Worm (Caenorhabditis elegans) whole organism, midembryonic: ENCODE measurements around the gene hhat-1.

Experiments used
- T22C8.4 ChIP-seq: fragments of 200-800 bp; sonication (Bioruptor generic); IDR thresholded peaks from 2 replicates; pipeline ENCODE4 v1.3.6; 2022; ENCODE audit warnings: missing genetic modification characterization, missing compliant biosample characterization
- cog-1 ChIP-seq: sonication (generic microtip); optimal IDR thresholded peaks from 2 replicates; lab custom pipeline; 2016; ENCODE audit warnings: missing genetic modification characterization, missing compliant biosample characterization
- flt-1 ChIP-seq: fragments of 200-800 bp; sonication (Bioruptor generic); IDR thresholded peaks from 2 replicates; pipeline ENCODE4 v1.3.6; 2022; ENCODE audit warnings: missing genetic modification characterization, missing compliant biosample characterization
- klf-2 ChIP-seq: fragments of 200-800 bp; sonication (Bioruptor generic); conservative IDR thresholded peaks from 2 replicates; pipeline ENCODE4 v1.3.6; 2022; ENCODE audit warnings: missing genetic modification reagents, missing genetic modification characterization, missing compliant biosample characterization
- med-1 ChIP-seq: sonication (generic microtip); optimal IDR thresholded peaks from 2 replicates; lab custom pipeline; 2017; ENCODE audit warnings: missing genetic modification characterization, mild to moderate bottlenecking, missing compliant biosample characterization, antibody characterized with exemption, missing genetic modification reagents; ENCODE audit not compliant: insufficient read depth
- ref-1 ChIP-seq: fragments of 200-800 bp; sonication (Bioruptor generic); conservative IDR thresholded peaks from 2 replicates; pipeline ENCODE4 v1.3.6; 2022; ENCODE audit warnings: missing genetic modification reagents, missing genetic modification characterization, missing compliant biosample characterization
- tab-1 ChIP-seq: fragments of 200-800 bp; sonication (Bioruptor generic); IDR thresholded peaks from 2 replicates; pipeline ENCODE4 v1.3.6; 2022; ENCODE audit warnings: missing genetic modification characterization, missing compliant biosample characterization
- ztf-23 ChIP-seq: fragments of 200-800 bp; sonication (Bioruptor generic); IDR thresholded peaks from 2 replicates; pipeline ENCODE4 v1.3.6; 2022; ENCODE audit warnings: missing genetic modification reagents, missing genetic modification characterization, missing compliant biosample characterization
- ztf-29 ChIP-seq: fragments of 200-800 bp; sonication (Bioruptor generic); IDR thresholded peaks from 2 replicates; pipeline ENCODE4 v1.3.6; 2022; ENCODE audit warnings: missing genetic modification reagents, missing genetic modification characterization, missing compliant biosample characterization

Gene hhat-1

ce11 chrII:14678157-14678556 is at the start of gene hhat-1:
TSS of gene hhat-1 (plus strand) at chrII:14678457.
- TF ChIP-seq ref-1 = no peak
- no peak for TF ChIP-seq klf-2 (GFP tag; lab: Robert Waterston, UW)
- no peak for TF ChIP-seq ztf-29

- TF ChIP-seq med-1 = no peak
- no peak for TF ChIP-seq tab-1 (GFP tag; lab: Robert Waterston, UW)
- no peak for TF ChIP-seq flt-1 (GFP tag; lab: Robert Waterston, UW)
- no peak for TF ChIP-seq cog-1 (tag; lab: Kevin White, UChicago)
- no peak for TF ChIP-seq ref-1
- no peak for TF ChIP-seq ztf-29
- TF ChIP-seq T22C8.4 (GFP tag; lab: Robert Waterston, UW) = no peak
- no peak for TF ChIP-seq klf-2 (GFP tag; lab: Robert Waterston, UW)
- TF ChIP-seq ztf-23 (GFP tag; lab: Robert Waterston, UW) = no peak
Observed at ce11 chrII:14632823-14633222, 45.4 kb upstream of the hhat-1 start, which contains the start of gene C38C6.3. TSS of gene C38C6.3 (plus strand) at chrII:14633123.

- no peak for TF ChIP-seq tab-1 (GFP tag; lab: Robert Waterston, UW)
- TF ChIP-seq cog-1 (tag; lab: Kevin White, UChicago) = no peak
- TF ChIP-seq med-1 = no peak
- TF ChIP-seq klf-2 (GFP tag; lab: Robert Waterston, UW) = no peak
- TF ChIP-seq T22C8.4 (GFP tag; lab: Robert Waterston, UW) = no peak
- no peak for TF ChIP-seq ztf-23 (GFP tag; lab: Robert Waterston, UW)
- TF ChIP-seq ref-1 = no peak
- TF ChIP-seq flt-1 (GFP tag; lab: Robert Waterston, UW) = no peak
- no peak for TF ChIP-seq ztf-29
Observed at ce11 chrII:14634042-14634441, 44.2 kb upstream of the hhat-1 start.

- TF ChIP-seq T22C8.4 (GFP tag; lab: Robert Waterston, UW) (peak; percentile 84), klf-2 (GFP tag; lab: Robert Waterston, UW) (peak; percentile 78; the same call in 1 of the 2 replicates), cog-1 (tag; lab: Kevin White, UChicago) (no peak), ztf-23 (GFP tag; lab: Robert Waterston, UW) (peak; percentile 82), ref-1 (peak; percentile 66), ztf-29 (peak; percentile 82), flt-1 (GFP tag; lab: Robert Waterston, UW) (peak; percentile 84), tab-1 (GFP tag; lab: Robert Waterston, UW) (peak; percentile 89), med-1 (peak; percentile 3)
Observed at ce11 chrII:14635179-14635578, 43.1 kb upstream of the hhat-1 start.

- TF ChIP-seq tab-1 (GFP tag; lab: Robert Waterston, UW) (peak; percentile 10; the same call in 1 of the 2 replicates), T22C8.4 (GFP tag; lab: Robert Waterston, UW) (0 out of 2 replicates have a peak, but pooled peaks have one; percentile 26), flt-1 (GFP tag; lab: Robert Waterston, UW) (peak; percentile 75)
Observed at ce11 chrII:14635895-14636294, 42.4 kb upstream of the hhat-1 start.

- TF ChIP-seq tab-1 (GFP tag; lab: Robert Waterston, UW) = no peak
Observed at ce11 chrII:14636737-14637136, 41.5 kb upstream of the hhat-1 start, which contains the start of gene sre-13. TSS of gene sre-13 (minus strand) at chrII:14636837.

ce11 chrII:14641387-14641786 is 36.9 kb upstream of the hhat-1 start:
- TF ChIP-seq tab-1 (GFP tag; lab: Robert Waterston, UW) (0 out of 2 replicates have a peak, but pooled peaks have one; percentile 52), flt-1 (GFP tag; lab: Robert Waterston, UW) (peak; percentile 47; the same call in 1 of the 2 replicates)

ce11 chrII:14643983-14644382 is 34.3 kb upstream of the hhat-1 start, which contains the start of gene atgp-2:
TSS of gene atgp-2 (minus strand) at chrII:14644083.
- TF ChIP-seq tab-1 (GFP tag; lab: Robert Waterston, UW) = no peak
- no peak for TF ChIP-seq ztf-23 (GFP tag; lab: Robert Waterston, UW)
- no peak for TF ChIP-seq med-1
- no peak for TF ChIP-seq ref-1
- TF ChIP-seq klf-2 (GFP tag; lab: Robert Waterston, UW) = no peak
- no peak for TF ChIP-seq T22C8.4 (GFP tag; lab: Robert Waterston, UW)
- no peak for TF ChIP-seq ztf-29
- no peak for TF ChIP-seq flt-1 (GFP tag; lab: Robert Waterston, UW)
- no peak for TF ChIP-seq cog-1 (tag; lab: Kevin White, UChicago)

ce11 chrII:14644465-14644864 is 33.8 kb upstream of the hhat-1 start:
- no peak for TF ChIP-seq tab-1 (GFP tag; lab: Robert Waterston, UW)

- no peak for TF ChIP-seq med-1
- no peak for TF ChIP-seq flt-1 (GFP tag; lab: Robert Waterston, UW)
- no peak for TF ChIP-seq ztf-29
- no peak for TF ChIP-seq tab-1 (GFP tag; lab: Robert Waterston, UW)
- TF ChIP-seq ztf-23 (GFP tag; lab: Robert Waterston, UW) = no peak
- TF ChIP-seq cog-1 (tag; lab: Kevin White, UChicago) = no peak
- no peak for TF ChIP-seq klf-2 (GFP tag; lab: Robert Waterston, UW)
- TF ChIP-seq ref-1 = no peak
Observed at ce11 chrII:14645290-14645689, 33.0 kb upstream of the hhat-1 start.

ce11 chrII:14647550-14647949 is 30.7 kb upstream of the hhat-1 start:
- TF ChIP-seq ztf-29 (no peak), T22C8.4 (GFP tag; lab: Robert Waterston, UW) (no peak), klf-2 (GFP tag; lab: Robert Waterston, UW) (no peak), flt-1 (GFP tag; lab: Robert Waterston, UW) (no peak), ztf-23 (GFP tag; lab: Robert Waterston, UW) (no peak), cog-1 (tag; lab: Kevin White, UChicago) (no peak), ref-1 (no peak), tab-1 (GFP tag; lab: Robert Waterston, UW) (no peak), med-1 (no peak)
